Worm (Caenorhabditis elegans) whole organism, L3 larva: ENCODE data around the gene adm-4.

Source experiments
- ZK546.5 ChIP-seq: sonication (generic microtip); optimal IDR thresholded peaks from 2 replicates; lab custom pipeline; 2017; ENCODE audit warnings: missing biosample characterization, missing genetic modification characterization
- aly-2 ChIP-seq: fragments of 150-350 bp; optimal IDR thresholded peaks from 2 replicates; lab custom pipeline; 2014; ENCODE audit warnings: missing biosample characterization, missing genetic modification characterization
- ama-1 ChIP-seq: fragments of 150-350 bp; optimal IDR thresholded peaks from 2 replicates; lab custom pipeline; 2018
- ceh-16 ChIP-seq: sonication (generic microtip); optimal IDR thresholded peaks from 2 replicates; lab custom pipeline; 2017; ENCODE audit warnings: missing biosample characterization, missing genetic modification characterization
- ceh-28 ChIP-seq: fragments of 150-350 bp; optimal IDR thresholded peaks from 2 replicates; lab custom pipeline; 2014; ENCODE audit warnings: missing biosample characterization, missing genetic modification reagents, missing genetic modification characterization
- ceh-82 ChIP-seq: fragments of 150-350 bp; optimal IDR thresholded peaks from 2 replicates; lab custom pipeline; 2014; ENCODE audit warnings: missing biosample characterization, missing genetic modification characterization
- ceh-9 ChIP-seq: sonication (generic microtip); optimal IDR thresholded peaks from 2 replicates; lab custom pipeline; 2018; ENCODE audit warnings: missing biosample characterization, missing genetic modification characterization
- daf-12 ChIP-seq: fragments of 150-350 bp; optimal IDR thresholded peaks from 2 replicates; lab custom pipeline; 2014; ENCODE audit warnings: missing biosample characterization, missing genetic modification reagents, missing genetic modification characterization
- egl-27 ChIP-seq: sonication (generic microtip); optimal IDR thresholded peaks from 4 replicates; lab custom pipeline; 2017; ENCODE audit warnings: missing biosample characterization, missing genetic modification reagents, missing genetic modification characterization
- egl-5 ChIP-seq: fragments of 150-350 bp; optimal IDR thresholded peaks from 2 replicates; lab custom pipeline; 2017; ENCODE audit warnings: missing biosample characterization, missing genetic modification reagents, missing genetic modification characterization, inconsistent platforms
- elt-1 ChIP-seq: fragments of 150-350 bp; optimal IDR thresholded peaks from 2 replicates; lab custom pipeline; 2014; ENCODE audit warnings: missing biosample characterization, missing genetic modification characterization
- elt-2 ChIP-seq: sonication (generic microtip); optimal IDR thresholded peaks from 2 replicates; lab custom pipeline; 2016; ENCODE audit warnings: missing genetic modification reagents, mild to moderate bottlenecking, missing genetic modification characterization, missing compliant biosample characterization
- elt-3 ChIP-seq, 3 experiments: fragments of 150-350 bp in 1 of 3; sonication (generic microtip) in 2 of 3; optimal IDR thresholded peaks; 2 replicates in 2 of 3; 4 replicates in 1 of 3; lab custom pipeline; 2014 to 2017; ENCODE audit warnings: missing biosample characterization in 3 of 3, missing genetic modification characterization in 3 of 3
- eor-1 ChIP-seq, 2 experiments: fragments of 150-350 bp; optimal IDR thresholded peaks; 2 replicates each; lab custom pipeline; 2014 to 2018; ENCODE audit warnings: missing biosample characterization in 2 of 2, missing genetic modification characterization in 2 of 2
- fkh-10 ChIP-seq: sonication (generic microtip); optimal IDR thresholded peaks from 2 replicates; lab custom pipeline; 2017; ENCODE audit warnings: missing biosample characterization, missing genetic modification reagents, missing genetic modification characterization
- fkh-2 ChIP-seq: fragments of 150-350 bp; optimal IDR thresholded peaks from 2 replicates; lab custom pipeline; 2014; ENCODE audit warnings: missing biosample characterization, missing genetic modification reagents, missing genetic modification characterization
- fos-1 ChIP-seq: fragments of 150-350 bp; optimal IDR thresholded peaks from 2 replicates; lab custom pipeline; 2014; ENCODE audit warnings: missing biosample characterization, missing genetic modification characterization
- hmg-11 ChIP-seq: sonication (generic microtip); optimal IDR thresholded peaks from 2 replicates; lab custom pipeline; 2016; ENCODE audit warnings: missing genetic modification characterization, missing compliant biosample characterization
- lin-15B ChIP-seq: fragments of 150-350 bp; optimal IDR thresholded peaks from 2 replicates; lab custom pipeline; 2014; ENCODE audit warnings: missing biosample characterization, missing genetic modification characterization
- lin-39 ChIP-seq: fragments of 150-350 bp; optimal IDR thresholded peaks from 2 replicates; lab custom pipeline; 2018; ENCODE audit warnings: missing biosample characterization, missing genetic modification reagents, missing genetic modification characterization
- lsy-12 ChIP-seq: sonication (generic microtip); optimal IDR thresholded peaks from 2 replicates; lab custom pipeline; 2016; ENCODE audit warnings: mild to moderate bottlenecking, missing genetic modification characterization, missing compliant biosample characterization
- mdl-1 ChIP-seq: fragments of 150-350 bp; optimal IDR thresholded peaks from 2 replicates; lab custom pipeline; 2014; ENCODE audit warnings: missing biosample characterization, missing genetic modification characterization
- mml-1 ChIP-seq: fragments of 150-350 bp; sonication (generic microtip); optimal IDR thresholded peaks from 3 replicates; lab custom pipeline; 2014; ENCODE audit warnings: missing biosample characterization, missing genetic modification characterization
- nfya-1 ChIP-seq: sonication (generic microtip); optimal IDR thresholded peaks from 2 replicates; lab custom pipeline; 2017; ENCODE audit warnings: missing genetic modification characterization, mild to moderate bottlenecking, missing compliant biosample characterization, antibody characterized with exemption, moderate library complexity; ENCODE audit not compliant: insufficient read depth
- nhr-11 ChIP-seq: fragments of 150-350 bp; optimal IDR thresholded peaks from 2 replicates; lab custom pipeline; 2014; ENCODE audit warnings: missing biosample characterization, missing genetic modification characterization
- nhr-12 ChIP-seq: fragments of 150-350 bp; optimal IDR thresholded peaks from 2 replicates; lab custom pipeline; 2014; ENCODE audit warnings: missing biosample characterization, missing genetic modification characterization
- nhr-23 ChIP-seq: fragments of 150-350 bp; optimal IDR thresholded peaks from 2 replicates; lab custom pipeline; 2014; ENCODE audit warnings: missing biosample characterization, missing genetic modification reagents, missing genetic modification characterization
- nhr-25 ChIP-seq: sonication (generic microtip); optimal IDR thresholded peaks from 2 replicates; lab custom pipeline; 2017; ENCODE audit warnings: missing biosample characterization, missing genetic modification characterization
- nhr-28 ChIP-seq: fragments of 150-350 bp; optimal IDR thresholded peaks from 2 replicates; lab custom pipeline; 2014; ENCODE audit warnings: missing biosample characterization, missing genetic modification characterization
- nhr-43 ChIP-seq: sonication (generic microtip); optimal IDR thresholded peaks from 2 replicates; lab custom pipeline; 2016; ENCODE audit warnings: mild to moderate bottlenecking, missing genetic modification characterization, missing compliant biosample characterization; ENCODE audit not compliant: poor library complexity, severe bottlenecking
- nhr-67 ChIP-seq: fragments of 150-350 bp; optimal IDR thresholded peaks from 2 replicates; lab custom pipeline; 2014; ENCODE audit warnings: missing biosample characterization, missing genetic modification characterization
- nhr-76 ChIP-seq: fragments of 150-350 bp; sonication (generic microtip); optimal IDR thresholded peaks from 5 replicates; lab custom pipeline; 2014; ENCODE audit warnings: missing biosample characterization, missing genetic modification characterization
- nhr-77 ChIP-seq: fragments of 150-350 bp; optimal IDR thresholded peaks from 2 replicates; lab custom pipeline; 2014; ENCODE audit warnings: missing biosample characterization, missing genetic modification characterization
- pha-4 ChIP-seq: fragments of 150-350 bp; optimal IDR thresholded peaks from 2 replicates; lab custom pipeline; 2014; ENCODE audit warnings: missing biosample characterization, missing genetic modification reagents, missing genetic modification characterization
- pqm-1 ChIP-seq: fragments of 150-350 bp; optimal IDR thresholded peaks from 2 replicates; lab custom pipeline; 2017; ENCODE audit warnings: missing biosample characterization, missing genetic modification characterization, inconsistent platforms
- sea-2 ChIP-seq: fragments of 150-350 bp; sonication (generic microtip); optimal IDR thresholded peaks from 4 replicates; lab custom pipeline; 2014; ENCODE audit warnings: missing biosample characterization, missing genetic modification reagents, missing genetic modification characterization
- skn-1 ChIP-seq: fragments of 150-350 bp; optimal IDR thresholded peaks from 2 replicates; lab custom pipeline; 2014; ENCODE audit warnings: missing biosample characterization, missing genetic modification characterization
- snpc-4 ChIP-seq: fragments of 150-350 bp; optimal IDR thresholded peaks from 2 replicates; lab custom pipeline; 2014; ENCODE audit warnings: missing biosample characterization, missing genetic modification characterization
- tbx-2 ChIP-seq: sonication (generic microtip); optimal IDR thresholded peaks from 2 replicates; lab custom pipeline; 2016; ENCODE audit warnings: mild to moderate bottlenecking, missing genetic modification characterization, missing compliant biosample characterization
- unc-39 ChIP-seq: sonication (generic microtip); optimal IDR thresholded peaks from 4 replicates; lab custom pipeline; 2017; ENCODE audit warnings: missing biosample characterization, missing genetic modification characterization
- unc-62 ChIP-seq: fragments of 150-350 bp; sonication (generic microtip); optimal IDR thresholded peaks from 4 replicates; lab custom pipeline; 2014; ENCODE audit warnings: missing biosample characterization, missing genetic modification reagents, missing genetic modification characterization
- zag-1 ChIP-seq: fragments of 150-350 bp; optimal IDR thresholded peaks from 2 replicates; lab custom pipeline; 2014; ENCODE audit warnings: missing biosample characterization, missing genetic modification characterization
- ztf-11 ChIP-seq: fragments of 150-350 bp; optimal IDR thresholded peaks from 2 replicates; lab custom pipeline; 2014; ENCODE audit warnings: missing biosample characterization, missing genetic modification characterization
- ztf-4 ChIP-seq: fragments of 150-350 bp; optimal IDR thresholded peaks from 2 replicates; lab custom pipeline; 2014; ENCODE audit warnings: missing biosample characterization, missing genetic modification characterization

The adm-4 gene

ce11 chrX:7808388-7808787, 10.3 kb upstream of the adm-4 start:
- TF ChIP-seq ceh-28 (tag; lab: Kevin White, UChicago) (peak; percentile 66), nhr-11 (tag; lab: Kevin White, UChicago) (no peak), skn-1 (tag; lab: Kevin White, UChicago) (no peak), pha-4 (tag; lab: Kevin White, UChicago) (peak; percentile 17), ama-1 (lab: Kevin White, UChicago) (peak; percentile 29), nhr-67 (tag; lab: Kevin White, UChicago) (no peak), ceh-9 (tag; lab: Kevin White, UChicago) (no peak)

ce11 chrX:7800370-7800769, 2.3 kb upstream of the adm-4 start:
- peak; percentile 1 for TF ChIP-seq elt-2 (tag; lab: Kevin White, UChicago)
- no peak for TF ChIP-seq hmg-11 (tag; lab: Kevin White, UChicago)
- TF ChIP-seq ama-1 (lab: Kevin White, UChicago) = no peak

- TF ChIP-seq pqm-1 (peak; percentile 43), hmg-11 (tag; lab: Kevin White, UChicago) (no peak), mml-1 (tag; lab: Kevin White, UChicago) (no peak), eor-1 (tag; optimal IDR thresholded peaks at IDR 0.05; lab: Kevin White, UChicago) (no peak), snpc-4 (no peak), ama-1 (lab: Kevin White, UChicago) (no peak), nhr-12 (tag; lab: Kevin White, UChicago) (no peak), nhr-43 (tag; lab: Kevin White, UChicago) (no peak), sea-2 (GFP tag; lab: Kevin White, UChicago) (no peak), fkh-2 (tag; lab: Kevin White, UChicago) (no peak), ceh-16 (no peak), elt-2 (tag; lab: Kevin White, UChicago) (peak; percentile 50), daf-12 (tag; lab: Kevin White, UChicago) (no peak), aly-2 (no peak), fos-1 (tag; lab: Kevin White, UChicago) (no peak), lin-15B (tag; lab: Kevin White, UChicago) (no peak), pha-4 (tag; lab: Kevin White, UChicago) (peak; percentile 11)
Observed at ce11 chrX:7799680-7800079, 1.6 kb upstream of the adm-4 start, which contains the start of gene gpx-7. Gene gpx-7, minus strand, starts transcription at chrX:7799780.

ce11 chrX:7794306-7794743, 3.8 kb downstream of the adm-4 start:
- TF ChIP-seq pha-4 (tag; lab: Kevin White, UChicago) = no peak
- TF ChIP-seq nhr-67 (tag; lab: Kevin White, UChicago) = no peak
- TF ChIP-seq mdl-1 = no peak
- TF ChIP-seq lin-39 (tag; lab: Kevin White, UChicago) = peak; percentile 26
- TF ChIP-seq ztf-11 (tag; lab: Kevin White, UChicago) = no peak
- TF ChIP-seq tbx-2 (tag; lab: Kevin White, UChicago) = peak; percentile 45
- no peak for TF ChIP-seq nhr-11 (tag; lab: Kevin White, UChicago)
- TF ChIP-seq nhr-25 (tag; lab: Kevin White, UChicago) = peak; percentile 43
- TF ChIP-seq unc-62 (GFP tag; lab: Kevin White, UChicago) = no peak
- TF ChIP-seq hmg-11 (tag; lab: Kevin White, UChicago) = no peak
- TF ChIP-seq nhr-77 (tag; lab: Kevin White, UChicago) = no peak
- TF ChIP-seq ama-1 (lab: Kevin White, UChicago) = no peak
- TF ChIP-seq snpc-4 = no peak
- TF ChIP-seq mml-1 (tag; lab: Kevin White, UChicago) = no peak
- no peak for TF ChIP-seq skn-1 (tag; lab: Kevin White, UChicago)
- TF ChIP-seq daf-12 (tag; lab: Kevin White, UChicago) = no peak
- TF ChIP-seq eor-1 (tag; optimal IDR thresholded peaks at IDR 0.05; lab: Kevin White, UChicago) = no peak
- TF ChIP-seq nfya-1 (tag; lab: Kevin White, UChicago) = peak; percentile 48
- TF ChIP-seq elt-3 (tag; optimal IDR thresholded peaks at IDR 0.05; lab: Kevin White, UChicago) = peak in 1 of 3 experiments; percentile 42
- TF ChIP-seq ceh-16 = no peak
- no peak for TF ChIP-seq fos-1 (tag; lab: Kevin White, UChicago)
- no peak for TF ChIP-seq ztf-4 (tag; lab: Kevin White, UChicago)
- peak; percentile 10 for TF ChIP-seq lin-15B (tag; lab: Kevin White, UChicago)
- TF ChIP-seq nhr-12 (tag; lab: Kevin White, UChicago) = no peak
- no peak for TF ChIP-seq unc-39 (tag; lab: Kevin White, UChicago)
- TF ChIP-seq nhr-43 (tag; lab: Kevin White, UChicago) = peak; percentile 89
- no peak for TF ChIP-seq zag-1 (tag; lab: Kevin White, UChicago)
- TF ChIP-seq ceh-82 (tag; lab: Kevin White, UChicago) = no peak
- no peak for TF ChIP-seq nhr-76 (tag; lab: Kevin White, UChicago)
- peak; percentile 69 for TF ChIP-seq lsy-12 (tag; lab: Kevin White, UChicago)
- no peak for TF ChIP-seq elt-1 (tag; lab: Kevin White, UChicago)
- peak; percentile 17 for TF ChIP-seq egl-27 (tag; lab: Kevin White, UChicago)
- no peak for TF ChIP-seq ceh-28 (tag; lab: Kevin White, UChicago)
- TF ChIP-seq nhr-28 = no peak
- peak; percentile 60 for TF ChIP-seq nhr-23 (tag; lab: Kevin White, UChicago)
- TF ChIP-seq ceh-9 (tag; lab: Kevin White, UChicago) = no peak
- no peak for TF ChIP-seq sea-2 (GFP tag; lab: Kevin White, UChicago)
- TF ChIP-seq fkh-10 = no peak
- no peak for TF ChIP-seq ZK546.5
- peak; percentile 35 for TF ChIP-seq elt-2 (tag; lab: Kevin White, UChicago)
- TF ChIP-seq egl-5 (tag; lab: Kevin White, UChicago) = no peak
